Fruit fly (Drosophila melanogaster): ENCODE results near the gene CG31643.
A peak's percentile ranks its signal among the peaks of the same experiment; 100 is the strongest.

The CG31643 gene

DNA sequence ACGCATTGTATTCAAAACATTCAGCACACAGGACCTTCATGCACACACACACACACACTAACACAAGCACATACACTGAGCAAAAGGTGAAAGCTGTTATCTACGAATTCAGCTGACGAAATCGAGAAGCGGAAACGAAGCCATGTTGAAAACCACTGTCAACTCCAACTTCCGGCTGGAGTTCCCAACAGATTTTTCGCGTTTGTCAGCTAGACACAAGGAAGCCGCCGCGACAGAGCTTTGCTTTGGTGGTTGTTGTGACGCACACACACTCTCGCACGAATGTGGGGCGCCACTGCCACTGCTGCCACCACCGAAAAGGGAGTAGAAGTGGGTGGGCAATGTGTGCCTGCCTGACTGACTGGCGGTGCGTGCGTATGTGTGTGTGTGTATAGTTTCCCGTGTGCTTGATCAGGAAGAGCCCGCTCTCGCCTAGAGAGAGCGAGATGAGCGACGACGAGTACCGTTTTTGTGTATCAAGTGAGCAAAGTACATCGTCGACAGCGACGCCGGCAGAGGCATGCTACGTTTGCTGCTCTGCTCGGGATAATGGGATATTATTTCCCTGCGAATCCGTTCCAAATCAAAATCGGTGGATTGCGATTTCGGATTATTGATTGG lies 40.2 kb upstream of the CG31643 start (continued):
- no peak for TF ChIP-seq zen2 (GFP tag; IDR thresholded peaks at IDR 0.05; ENCODE audit: partially characterized antibody)
- TF ChIP-seq inv (GFP tag; IDR thresholded peaks at IDR 0.05; ENCODE audit: partially characterized antibody): no peak
- TF ChIP-seq bbx (GFP tag; IDR thresholded peaks at IDR 0.05; ENCODE audit: partially characterized antibody): no peak
- TF ChIP-seq crol (GFP tag; IDR thresholded peaks at IDR 0.05): no peak
- no peak for TF ChIP-seq CG14050 (GFP tag; IDR thresholded peaks at IDR 0.05)
- TF ChIP-seq sna (GFP tag; IDR thresholded peaks at IDR 0.05; ENCODE audit: partially characterized antibody): no peak
- no peak for TF ChIP-seq CG7745 (tag; optimal IDR thresholded peaks at IDR 0.05)
- TF ChIP-seq run (tag; optimal IDR thresholded peaks at IDR 0.05): peak; percentile 68
- no peak for TF ChIP-seq pum (GFP tag; optimal IDR thresholded peaks at IDR 0.05)
- no peak for TF ChIP-seq h (optimal IDR thresholded peaks at IDR 0.05)
- TF ChIP-seq CG2199 (GFP tag; IDR thresholded peaks at IDR 0.05): no peak
- TF ChIP-seq CG31441 (GFP tag; IDR thresholded peaks at IDR 0.05): peak; percentile 60
- no peak for TF ChIP-seq Hr51 (GFP tag; optimal IDR thresholded peaks at IDR 0.05)
- no peak for TF ChIP-seq maf-S (GFP tag; optimal IDR thresholded peaks at IDR 0.05)

DNA sequence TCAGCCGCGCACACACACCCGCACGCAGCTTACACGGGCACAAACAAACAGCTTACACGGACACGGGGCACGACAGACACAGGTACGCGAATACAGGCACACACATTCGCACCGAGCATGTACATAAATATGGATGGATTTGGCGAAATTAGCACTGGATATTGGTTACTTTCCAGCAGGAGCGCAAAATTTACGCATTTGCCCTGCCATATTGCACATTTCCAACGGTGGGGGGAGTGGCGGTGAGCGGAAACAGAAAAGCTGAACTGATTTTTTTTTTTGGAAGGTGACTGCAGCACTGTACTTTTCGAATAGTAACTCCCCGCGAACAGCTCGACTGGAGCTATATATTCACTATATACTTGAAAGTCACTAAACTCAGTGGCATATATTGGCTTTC lies 39.5 kb upstream of the CG31643 start:
- TF ChIP-seq sqz (GFP tag; optimal IDR thresholded peaks at IDR 0.05): peak; percentile 0
- TF ChIP-seq ems (GFP tag; optimal IDR thresholded peaks at IDR 0.05): no peak
- TF ChIP-seq sens (GFP tag): peak; percentile 63
- TF ChIP-seq crol (GFP tag; IDR thresholded peaks at IDR 0.05): peak; percentile 58
- no peak for TF ChIP-seq kay (GFP tag; optimal IDR thresholded peaks at IDR 0.05)

DNA sequence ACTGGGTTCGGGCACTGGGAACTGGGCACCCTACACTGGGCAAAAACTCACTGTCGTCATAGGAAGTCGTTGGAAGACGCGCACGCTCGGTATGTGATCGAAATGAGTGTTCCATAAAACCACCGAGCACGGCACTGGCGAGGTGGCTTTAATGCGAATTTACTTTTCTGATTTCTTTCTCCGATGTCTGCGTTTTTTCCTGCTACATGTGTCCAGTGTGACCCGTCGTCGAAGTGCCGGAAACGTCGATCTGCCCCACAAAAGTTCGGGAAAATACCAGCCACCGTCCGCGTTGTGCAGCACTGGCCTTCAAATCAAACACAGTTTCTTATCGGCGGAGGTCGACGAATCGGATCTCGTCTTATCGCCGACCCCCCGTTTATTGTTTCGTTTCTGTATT lies 38.7 kb upstream of the CG31643 start, which contains the start of gene Kdm5:
Kdm5 (minus strand) TSS at position 255 of the 400 bp plus-strand sequence.
- TF ChIP-seq Myb (GFP tag; optimal IDR thresholded peaks at IDR 0.05) (peak; percentile 88), maf-S (GFP tag; optimal IDR thresholded peaks at IDR 0.05) (no peak), CG7786 (GFP tag; optimal IDR thresholded peaks at IDR 0.05) (peak; percentile 35), C15 (GFP tag; IDR thresholded peaks at IDR 0.05) (no peak), ewg (GFP tag; optimal IDR thresholded peaks at IDR 0.05) (peak; percentile 51), CG6683 (GFP tag; optimal IDR thresholded peaks at IDR 0.05) (no peak), Antp (GFP tag; optimal IDR thresholded peaks at IDR 0.05) (no peak), dmrt11E (tag; optimal IDR thresholded peaks at IDR 0.05) (no peak), CG7987 (GFP tag; optimal IDR thresholded peaks at IDR 0.05) (peak; percentile 47), CG13775 (GFP tag; optimal IDR thresholded peaks at IDR 0.05) (no peak), Med (GFP tag) (peak; percentile 93), CG1602 (GFP tag; optimal IDR thresholded peaks at IDR 0.05) (no peak), ind (GFP tag; optimal IDR thresholded peaks at IDR 0.05) (no peak), CG8765 (GFP tag; IDR thresholded peaks at IDR 0.05) (0 out of 2 replicates have a peak, but pooled peaks have one; percentile 15), D19B (GFP tag; optimal IDR thresholded peaks at IDR 0.05) (no peak), hth (optimal IDR thresholded peaks at IDR 0.05) (no peak), gsb-n (tag; optimal IDR thresholded peaks at IDR 0.05) (no peak), CG7839 (tag; optimal IDR thresholded peaks at IDR 0.05) (peak; percentile 4), Mrtf (GFP tag; IDR thresholded peaks at IDR 0.05) (no peak), CG13287 (GFP tag; IDR thresholded peaks at IDR 0.05; ENCODE audit: partially characterized antibody) (peak; percentile 24; the same call in 1 of the 2 replicates), CG8478 (optimal IDR thresholded peaks at IDR 0.05) (no peak), unpg (GFP tag; optimal IDR thresholded peaks at IDR 0.05) (no peak), CG7372 (GFP tag; IDR thresholded peaks at IDR 0.05) (no peak), CG9437 (GFP tag; optimal IDR thresholded peaks at IDR 0.05) (no peak), ac (GFP tag; optimal IDR thresholded peaks at IDR 0.05) (no peak), corto (GFP tag; optimal IDR thresholded peaks at IDR 0.05) (no peak), ERR (GFP tag; optimal IDR thresholded peaks at IDR 0.05) (no peak), ssp (GFP tag; IDR thresholded peaks at IDR 0.05) (peak; percentile 30; the same call in 1 of the 2 replicates), slp2 (GFP tag; optimal IDR thresholded peaks at IDR 0.05) (no peak), dm (GFP tag; optimal IDR thresholded peaks at IDR 0.05) (peak; percentile 44), tx (GFP tag; optimal IDR thresholded peaks at IDR 0.05) (peak; percentile 11), fru (optimal IDR thresholded peaks at IDR 0.05) (no peak), esg (GFP tag; conservative IDR thresholded peaks at IDR 0.05) (no peak)

Measured in whole organism, embryonic.